Fruit fly (Drosophila melanogaster) whole organism, embryonic: ENCODE data around the gene CG32554.
A peak's percentile ranks its signal among the peaks of the same experiment; 100 is the strongest.

Experiments
- Abd-B ChIP-seq: fragments of 200-800 bp; sonication (Bioruptor generic); optimal IDR thresholded peaks from 2 replicates; lab custom pipeline; 2018; ENCODE audit warnings: missing biosample characterization, mild to moderate bottlenecking, missing genetic modification characterization, moderate library complexity
- Ada2b ChIP-seq: fragments of 200-800 bp; sonication (Bioruptor generic); IDR thresholded peaks from 2 replicates; pipeline ENCODE4 v1.3.6; 2022; ENCODE audit warnings: missing biosample characterization, missing genetic modification characterization
- C15 ChIP-seq: fragments of 200-800 bp; sonication (Bioruptor generic); IDR thresholded peaks from 3 replicates; pipeline ENCODE4 v1.3.6; 2022; ENCODE audit warnings: missing biosample characterization, missing genetic modification characterization
- CG10147 ChIP-seq: fragments of 200-800 bp; sonication (Bioruptor generic); optimal IDR thresholded peaks from 2 replicates; lab custom pipeline; 2019; ENCODE audit warnings: missing biosample characterization, mild to moderate bottlenecking, missing genetic modification characterization, moderate library complexity
- CG10979 ChIP-seq: fragments of 200-800 bp; sonication (Bioruptor generic); optimal IDR thresholded peaks from 2 replicates; lab custom pipeline; 2018; ENCODE audit warnings: missing biosample characterization, mild to moderate bottlenecking, missing genetic modification characterization, moderate library complexity
- CG12219 ChIP-seq: fragments of 200-800 bp; sonication (Bioruptor generic); optimal IDR thresholded peaks from 3 replicates; lab custom pipeline; 2018; ENCODE audit warnings: missing biosample characterization, mild to moderate bottlenecking, missing genetic modification characterization
- CG12391 ChIP-seq: fragments of 200-800 bp; sonication (Bioruptor generic); optimal IDR thresholded peaks from 3 replicates; lab custom pipeline; 2018; ENCODE audit warnings: missing biosample characterization, mild to moderate bottlenecking, missing genetic modification characterization, moderate library complexity
- CG13424 ChIP-seq: fragments of 200-800 bp; sonication (Bioruptor generic); optimal IDR thresholded peaks from 2 replicates; lab custom pipeline; 2019; ENCODE audit warnings: missing biosample characterization, mild to moderate bottlenecking, missing genetic modification characterization, moderate library complexity
- CG13775 ChIP-seq: fragments of 200-800 bp; sonication (Bioruptor generic); optimal IDR thresholded peaks from 3 replicates; lab custom pipeline; 2017; ENCODE audit warnings: missing biosample characterization, mild to moderate bottlenecking, missing genetic modification characterization
- CG17912 ChIP-seq: fragments of 200-800 bp; sonication (Bioruptor generic); optimal IDR thresholded peaks from 2 replicates; lab custom pipeline; 2018; ENCODE audit warnings: missing biosample characterization, mild to moderate bottlenecking, missing genetic modification characterization
- CG1792 ChIP-seq: fragments of 200-800 bp; sonication (Bioruptor generic); optimal IDR thresholded peaks from 2 replicates; lab custom pipeline; 2016; ENCODE audit warnings: missing biosample characterization, missing genetic modification characterization
- CG2116 ChIP-seq: fragments of 200-800 bp; sonication (Bioruptor generic); optimal IDR thresholded peaks from 3 replicates; lab custom pipeline; 2018; ENCODE audit warnings: missing biosample characterization, mild to moderate bottlenecking, missing genetic modification characterization
- CG3838 ChIP-seq: fragments of 200-800 bp; sonication (Bioruptor generic); optimal IDR thresholded peaks from 3 replicates; lab custom pipeline; 2016; ENCODE audit warnings: missing biosample characterization, missing genetic modification characterization
- CG5953 ChIP-seq: fragments of 200-800 bp; sonication (Bioruptor generic); IDR thresholded peaks from 2 replicates; pipeline ENCODE4 v1.3.6; 2022; ENCODE audit warnings: missing biosample characterization, missing genetic modification characterization
- CG6813 ChIP-seq: fragments of 200-800 bp; sonication (Bioruptor generic); optimal IDR thresholded peaks from 2 replicates; lab custom pipeline; 2017; ENCODE audit warnings: missing biosample characterization, missing genetic modification characterization, mild to moderate bottlenecking, moderate library complexity, missing genetic modification reagents
- CG7556 ChIP-seq: fragments of 200-800 bp; sonication (Bioruptor generic); optimal IDR thresholded peaks from 2 replicates; lab custom pipeline; 2017; ENCODE audit warnings: missing biosample characterization, mild to moderate bottlenecking, missing genetic modification characterization
- CG8924 ChIP-seq: fragments of 200-800 bp; optimal IDR thresholded peaks from 3 replicates; lab custom pipeline; 2019; ENCODE audit warnings: missing biosample characterization, mild to moderate bottlenecking, missing genetic modification characterization, moderate library complexity
- CG9437 ChIP-seq: fragments of 200-800 bp; sonication (Bioruptor generic); optimal IDR thresholded peaks from 2 replicates; lab custom pipeline; 2018; ENCODE audit warnings: missing biosample characterization, mild to moderate bottlenecking, missing genetic modification characterization
- Dad ChIP-seq: fragments of 200-800 bp; sonication (Bioruptor generic); optimal IDR thresholded peaks from 3 replicates; lab custom pipeline; 2016; ENCODE audit warnings: missing biosample characterization, missing genetic modification characterization
- Dbx ChIP-seq: fragments of 200-800 bp; sonication (Bioruptor generic); IDR thresholded peaks from 3 replicates; pipeline ENCODE4 v1.3.6; 2022; ENCODE audit warnings: missing biosample characterization, missing genetic modification characterization
- Drgx ChIP-seq: fragments of 200-800 bp; sonication (Bioruptor generic); IDR thresholded peaks from 2 replicates; pipeline ENCODE4 v1.3.6; 2022; ENCODE audit warnings: missing biosample characterization, missing genetic modification characterization
- Eip74EF ChIP-seq, 2 experiments: fragments of 200-800 bp in 1 of 2; fragments of >200 bp in 1 of 2; sonication (Bioruptor generic) in 1 of 2; optimal IDR thresholded peaks; 2 replicates each; lab custom pipeline; 2017 to 2019; ENCODE audit warnings: missing biosample characterization in 2 of 2, missing genetic modification characterization in 2 of 2, mild to moderate bottlenecking in 1 of 2, moderate library complexity in 1 of 2
- Fer3 ChIP-seq: fragments of 200-800 bp; sonication (Bioruptor generic); optimal IDR thresholded peaks from 2 replicates; lab custom pipeline; 2018; ENCODE audit warnings: missing biosample characterization, mild to moderate bottlenecking, missing genetic modification characterization, moderate library complexity
- HHEX ChIP-seq: fragments of 200-800 bp; sonication (Bioruptor generic); optimal IDR thresholded peaks from 3 replicates; lab custom pipeline; 2017; ENCODE audit warnings: missing biosample characterization, mild to moderate bottlenecking, missing genetic modification characterization, missing genetic modification reagents
- Lpt ChIP-seq: fragments of >200 bp; optimal IDR thresholded peaks from 2 replicates; lab custom pipeline; 2018; ENCODE audit warnings: missing biosample characterization, missing genetic modification characterization
- Meics ChIP-seq: fragments of 200-800 bp; sonication (Bioruptor generic); optimal IDR thresholded peaks from 2 replicates; lab custom pipeline; 2017; ENCODE audit warnings: missing biosample characterization, mild to moderate bottlenecking, missing genetic modification characterization
- Nf-YA ChIP-seq: fragments of 200-800 bp; sonication (Bioruptor generic); IDR thresholded peaks from 2 replicates; pipeline ENCODE4 v1.3.6; 2022; ENCODE audit warnings: missing biosample characterization, missing genetic modification characterization
- Optix ChIP-seq: fragments of 200-800 bp; sonication (Bioruptor generic); IDR thresholded peaks from 3 replicates; pipeline ENCODE4 v1.3.6; 2022; ENCODE audit warnings: missing biosample characterization, missing genetic modification characterization
- Ravus ChIP-seq: fragments of 200-800 bp; sonication (Bioruptor generic); IDR thresholded peaks from 2 replicates; pipeline ENCODE4 v1.3.6; 2022; ENCODE audit warnings: missing biosample characterization, missing genetic modification characterization
- Spps ChIP-seq: fragments of 200-800 bp; sonication (Bioruptor generic); optimal IDR thresholded peaks from 2 replicates; lab custom pipeline; 2018; ENCODE audit warnings: missing biosample characterization, mild to moderate bottlenecking, missing genetic modification characterization
- Sry-β ChIP-seq: fragments of 200-800 bp; sonication (Bioruptor generic); optimal IDR thresholded peaks from 2 replicates; lab custom pipeline; 2018; ENCODE audit warnings: missing biosample characterization, mild to moderate bottlenecking, missing genetic modification characterization, moderate library complexity
- dan ChIP-seq: fragments of 200-800 bp; sonication (Bioruptor generic); IDR thresholded peaks from 2 replicates; pipeline ENCODE4 v1.3.6; 2022; ENCODE audit warnings: missing biosample characterization, missing genetic modification characterization
- ems ChIP-seq: fragments of 200-800 bp; sonication (Bioruptor generic); optimal IDR thresholded peaks from 3 replicates; lab custom pipeline; 2016; ENCODE audit warnings: missing biosample characterization, missing genetic modification characterization
- hkb ChIP-seq, 2 experiments: fragments of 200-800 bp in 1 of 2; fragments of >200 bp in 1 of 2; sonication (Bioruptor generic) in 1 of 2; IDR thresholded peaks in 1 of 2; optimal IDR thresholded peaks in 1 of 2; 2 replicates each; pipeline versions ENCODE4 v1.3.6 to Lab custom; 2017 to 2022; ENCODE audit warnings: missing biosample characterization in 1 of 2, missing genetic modification characterization in 1 of 2
- ind ChIP-seq: fragments of 200-800 bp; sonication (Bioruptor generic); optimal IDR thresholded peaks from 3 replicates; lab custom pipeline; 2016; ENCODE audit warnings: missing biosample characterization, missing genetic modification characterization
- klu ChIP-seq: fragments of 200-800 bp; sonication (Bioruptor generic); IDR thresholded peaks from 2 replicates; pipeline ENCODE4 v1.3.6; 2022; ENCODE audit warnings: missing biosample characterization, missing genetic modification characterization
- kni ChIP-seq: fragments of 200-800 bp; sonication (Bioruptor generic); optimal IDR thresholded peaks from 3 replicates; lab custom pipeline; 2017; ENCODE audit warnings: mild to moderate bottlenecking, missing biosample characterization, missing genetic modification reagents, missing genetic modification characterization
- mld ChIP-seq: fragments of 200-800 bp; sonication (Bioruptor generic); IDR thresholded peaks from 3 replicates; pipeline ENCODE4 v1.3.6; 2022; ENCODE audit warnings: missing biosample characterization, missing genetic modification characterization; ENCODE audit not compliant: partially characterized antibody
- oc ChIP-seq: fragments of 200-800 bp; sonication (Bioruptor generic); optimal IDR thresholded peaks from 2 replicates; lab custom pipeline; 2018; ENCODE audit warnings: missing biosample characterization, mild to moderate bottlenecking, missing genetic modification characterization, moderate library complexity
- phol ChIP-seq: fragments of 200-800 bp; sonication (Bioruptor generic); optimal IDR thresholded peaks from 3 replicates; lab custom pipeline; 2018; ENCODE audit warnings: missing biosample characterization, mild to moderate bottlenecking, missing genetic modification characterization, moderate library complexity
- run ChIP-seq: fragments of 200-800 bp; sonication (Bioruptor generic); optimal IDR thresholded peaks from 3 replicates; lab custom pipeline; 2018; ENCODE audit warnings: missing biosample characterization, mild to moderate bottlenecking, missing genetic modification characterization
- salm ChIP-seq: fragments of 200-800 bp; sonication (Bioruptor generic); optimal IDR thresholded peaks from 2 replicates; lab custom pipeline; 2018; ENCODE audit warnings: missing biosample characterization, mild to moderate bottlenecking, missing genetic modification characterization
- sc ChIP-seq, 3 experiments: fragments of >200 bp in 2 of 3; fragments of 200-800 bp in 1 of 3; sonication (Bioruptor generic) in 1 of 3; optimal IDR thresholded peaks; 2 replicates in 2 of 3; 3 replicates in 1 of 3; lab custom pipeline; 2017; ENCODE audit warnings: mild to moderate bottlenecking in 1 of 3, missing biosample characterization in 1 of 3, missing genetic modification characterization in 1 of 3, missing genetic modification reagents in 1 of 3
- scrt ChIP-seq: fragments of 200-800 bp; sonication (Bioruptor generic); optimal IDR thresholded peaks from 2 replicates; lab custom pipeline; 2018; ENCODE audit warnings: missing biosample characterization, mild to moderate bottlenecking, missing genetic modification characterization, moderate library complexity
- stwl ChIP-seq: fragments of 200-800 bp; sonication (Bioruptor generic); optimal IDR thresholded peaks from 3 replicates; lab custom pipeline; 2018; ENCODE audit warnings: missing biosample characterization, mild to moderate bottlenecking, missing genetic modification characterization, moderate library complexity
- toy ChIP-seq: fragments of 200-800 bp; sonication (Bioruptor generic); IDR thresholded peaks from 2 replicates; pipeline ENCODE4 v1.3.6; 2022; ENCODE audit warnings: missing biosample characterization, missing genetic modification characterization
- zf30C ChIP-seq: fragments of 200-800 bp; sonication (Bioruptor generic); optimal IDR thresholded peaks from 3 replicates; lab custom pipeline; 2018; ENCODE audit warnings: missing biosample characterization, mild to moderate bottlenecking, missing genetic modification characterization

The CG32554 gene

DNA sequence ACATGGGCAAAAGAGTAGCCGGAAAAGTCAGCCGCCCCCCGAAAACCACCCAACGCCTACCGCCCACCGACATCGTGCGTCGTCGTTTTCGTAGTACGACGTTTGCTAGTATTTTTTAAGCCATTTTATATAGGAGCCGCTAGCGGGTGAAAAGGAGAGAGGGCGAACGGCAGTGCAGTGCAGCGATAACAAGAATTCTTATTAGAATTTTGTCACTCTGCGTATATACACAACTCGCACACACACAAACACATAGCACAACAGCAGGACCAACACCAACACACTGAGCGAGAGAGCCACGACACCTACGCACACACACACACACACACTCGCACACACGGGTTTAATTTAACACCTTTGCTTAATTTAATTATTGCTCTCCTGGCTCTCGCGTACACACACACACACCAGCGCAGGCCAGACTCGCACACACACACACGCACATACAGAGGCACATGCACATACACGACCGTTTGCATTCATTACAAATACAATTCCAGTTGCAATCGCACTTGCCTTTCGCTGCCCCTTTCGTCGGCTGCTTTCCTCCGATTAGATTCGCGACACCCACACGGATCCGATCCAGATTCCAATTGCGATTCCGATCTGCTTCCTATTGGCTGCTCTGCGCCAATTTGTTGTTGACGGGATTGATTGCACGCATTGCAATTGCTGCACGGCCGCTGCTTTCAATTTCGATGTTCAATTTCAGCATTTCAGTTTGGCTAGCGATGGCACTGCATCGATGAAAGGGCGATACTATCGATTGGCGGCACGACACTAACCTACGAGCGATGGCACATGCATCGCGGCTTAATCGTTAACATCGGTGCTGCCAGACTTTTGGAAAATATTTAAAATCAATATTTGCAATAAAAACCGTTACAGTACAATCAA, 25.4 kb downstream of the CG32554 start, which contains the start of gene Socs16D (continued):
- TF ChIP-seq CG12391 (peak; percentile 37), CG8924 (tag; lab: Kevin White, UChicago) (peak; percentile 51), Lpt (GFP tag; lab: Kevin White, UChicago) (no peak), mld (GFP tag; lab: Robert Waterston, UW) (peak; percentile 95), CG9437 (GFP tag; lab: Kevin White, UChicago) (no peak), sc (optimal IDR thresholded peaks at IDR 0.05; lab: Kevin White, UChicago) (no peak), sc (GFP tag; optimal IDR thresholded peaks at IDR 0.05; lab: Kevin White, UChicago) (no peak), ind (peak; percentile 9), toy (GFP tag; lab: Robert Waterston, UW) (no peak), kni (GFP tag; lab: Kevin White, UChicago) (peak; percentile 65), Sry-β (GFP tag; lab: Kevin White, UChicago) (peak; percentile 6), CG1792 (GFP tag; lab: Kevin White, UChicago) (no peak), CG13424 (tag; lab: Kevin White, UChicago) (no peak), oc (peak; percentile 53), salm (no peak), Eip74EF (GFP tag; optimal IDR thresholded peaks at IDR 0.05; lab: Kevin White, UChicago) (peak in 1 of 2 experiments; percentile 26), hkb (optimal IDR thresholded peaks at IDR 0.05; lab: Kevin White, UChicago) (no peak), hkb (GFP tag; IDR thresholded peaks at IDR 0.05; lab: Robert Waterston, UW) (peak; percentile 17; the same call in 1 of the 2 replicates), phol (peak; percentile 47), CG3838 (GFP tag; lab: Kevin White, UChicago) (no peak), scrt (GFP tag; lab: Kevin White, UChicago) (peak; percentile 25), zf30C (peak; percentile 16), Meics (GFP tag; lab: Kevin White, UChicago) (peak; percentile 25), CG7556 (GFP tag; lab: Kevin White, UChicago) (no peak), Drgx (no peak; the same call in 1 of the 2 replicates), CG10147 (GFP tag; lab: Kevin White, UChicago) (peak; percentile 17), HHEX (GFP tag; lab: Kevin White, UChicago) (no peak), Nf-YA (GFP tag; lab: Robert Waterston, UW) (no peak), dan (GFP tag; lab: Robert Waterston, UW) (no peak), Spps (tag; lab: Kevin White, UChicago) (no peak), Abd-B (GFP tag; lab: Kevin White, UChicago) (peak; percentile 70), C15 (GFP tag; lab: Robert Waterston, UW) (no peak), run (tag; lab: Kevin White, UChicago) (peak; percentile 13), CG17912 (no peak), klu (GFP tag; lab: Robert Waterston, UW) (no peak), ems (GFP tag; lab: Kevin White, UChicago) (peak; percentile 17), CG13775 (GFP tag; lab: Kevin White, UChicago) (no peak), Optix (GFP tag; lab: Robert Waterston, UW) (no peak), stwl (peak; percentile 82), Dbx (peak; percentile 76), CG6813 (GFP tag; lab: Kevin White, UChicago) (no peak), CG12219 (GFP tag; lab: Kevin White, UChicago) (no peak), Dad (GFP tag; lab: Kevin White, UChicago) (peak; percentile 50), CG5953 (GFP tag; lab: Robert Waterston, UW) (no peak), Ravus (GFP tag; lab: Robert Waterston, UW) (no peak), CG10979 (tag; lab: Kevin White, UChicago) (no peak), CG2116 (GFP tag; lab: Kevin White, UChicago) (peak; percentile 94), Ada2b (GFP tag; lab: Robert Waterston, UW) (no peak), Fer3 (tag; lab: Kevin White, UChicago) (peak; percentile 12)
